Fruit fly (Drosophila melanogaster) whole organism, adult: ENCODE results near the gene shv.

Experiments
- CG11617 ChIP-seq: fragments of 200-800 bp; sonication (Bioruptor generic); optimal IDR thresholded peaks from 2 replicates; lab custom pipeline; 2017; ENCODE audit warnings: mild to moderate bottlenecking, missing biosample characterization, missing genetic modification reagents, missing genetic modification characterization
- CG12768 ChIP-seq: fragments of 200-800 bp; sonication (Bioruptor generic); optimal IDR thresholded peaks from 2 replicates; lab custom pipeline; 2017; ENCODE audit warnings: missing biosample characterization, missing genetic modification characterization, mild to moderate bottlenecking, moderate library complexity, missing genetic modification reagents
- CG14711 ChIP-seq: fragments of 200-800 bp; sonication (Bioruptor generic); optimal IDR thresholded peaks from 2 replicates; lab custom pipeline; 2018; ENCODE audit warnings: missing biosample characterization, mild to moderate bottlenecking, missing genetic modification characterization, moderate library complexity
- CG1620 ChIP-seq: fragments of 200-800 bp; sonication (Bioruptor generic); optimal IDR thresholded peaks from 2 replicates; lab custom pipeline; 2016; ENCODE audit warnings: missing biosample characterization, missing genetic modification characterization
- CG33017 ChIP-seq: fragments of 200-800 bp; sonication (Bioruptor generic); optimal IDR thresholded peaks from 2 replicates; lab custom pipeline; 2018; ENCODE audit warnings: missing biosample characterization, mild to moderate bottlenecking, missing genetic modification characterization, moderate library complexity
- CG5204 ChIP-seq: fragments of 200-800 bp; sonication (Bioruptor generic); optimal IDR thresholded peaks from 2 replicates; lab custom pipeline; 2016; ENCODE audit warnings: missing biosample characterization, missing genetic modification characterization
- CG7045 ChIP-seq: fragments of 200-800 bp; sonication (Bioruptor generic); optimal IDR thresholded peaks from 2 replicates; lab custom pipeline; 2017; ENCODE audit warnings: missing biosample characterization, mild to moderate bottlenecking, missing genetic modification characterization
- CG7101 ChIP-seq: fragments of 200-800 bp; sonication (Bioruptor generic); optimal IDR thresholded peaks from 2 replicates; lab custom pipeline; 2018; ENCODE audit warnings: missing biosample characterization, mild to moderate bottlenecking, missing genetic modification characterization, moderate library complexity
- Clk ChIP-seq: fragments of 200-800 bp; sonication (Bioruptor generic); optimal IDR thresholded peaks from 2 replicates; lab custom pipeline; 2017; ENCODE audit warnings: missing biosample characterization, missing genetic modification characterization
- Crg-1 ChIP-seq: fragments of 200-800 bp; sonication (Bioruptor generic); optimal IDR thresholded peaks from 2 replicates; lab custom pipeline; 2016; ENCODE audit warnings: missing biosample characterization, missing genetic modification characterization
- Hr96 ChIP-seq: fragments of 200-800 bp; sonication (Bioruptor generic); optimal IDR thresholded peaks from 2 replicates; lab custom pipeline; 2016; ENCODE audit warnings: missing biosample characterization, missing genetic modification characterization
- Mnt ChIP-seq: fragments of 200-800 bp; sonication (Bioruptor generic); optimal IDR thresholded peaks from 2 replicates; lab custom pipeline; 2016; ENCODE audit warnings: missing biosample characterization, mild to moderate bottlenecking, missing genetic modification characterization
- bab1 ChIP-seq: fragments of 200-800 bp; sonication (Bioruptor generic); optimal IDR thresholded peaks from 3 replicates; lab custom pipeline; 2019; ENCODE audit warnings: missing biosample characterization, mild to moderate bottlenecking, missing genetic modification characterization, moderate library complexity
- cic ChIP-seq: fragments of 200-800 bp; sonication (Bioruptor generic); optimal IDR thresholded peaks from 2 replicates; lab custom pipeline; 2017; ENCODE audit warnings: missing biosample characterization, mild to moderate bottlenecking, missing genetic modification characterization, moderate library complexity
- cnc ChIP-seq, 2 experiments: fragments of >200 bp; optimal IDR thresholded peaks; 2 replicates each; lab custom pipeline; 2017
- kay ChIP-seq: fragments of 200-800 bp; sonication (Bioruptor generic); peaks from one replicate; lab custom pipeline; 2016; ENCODE audit warnings: missing biosample characterization, missing genetic modification characterization, borderline replicate concordance
- ovo ChIP-seq: fragments of 200-800 bp; sonication (Bioruptor generic); optimal IDR thresholded peaks from 2 replicates; lab custom pipeline; 2016; ENCODE audit warnings: missing biosample characterization, missing genetic modification characterization
- pad ChIP-seq: fragments of 200-800 bp; sonication (Bioruptor generic); optimal IDR thresholded peaks from 3 replicates; lab custom pipeline; 2017; ENCODE audit warnings: missing biosample characterization, missing genetic modification characterization, mild to moderate bottlenecking, moderate library complexity, missing genetic modification reagents
- tj ChIP-seq: fragments of 200-800 bp; sonication (Bioruptor generic); optimal IDR thresholded peaks from 3 replicates; lab custom pipeline; 2017; ENCODE audit warnings: missing biosample characterization, mild to moderate bottlenecking, missing genetic modification characterization, moderate library complexity
- toe ChIP-seq: fragments of 200-800 bp; sonication (Bioruptor generic); optimal IDR thresholded peaks from 2 replicates; lab custom pipeline; 2016; ENCODE audit warnings: missing biosample characterization, missing genetic modification characterization

Gene shv

DNA sequence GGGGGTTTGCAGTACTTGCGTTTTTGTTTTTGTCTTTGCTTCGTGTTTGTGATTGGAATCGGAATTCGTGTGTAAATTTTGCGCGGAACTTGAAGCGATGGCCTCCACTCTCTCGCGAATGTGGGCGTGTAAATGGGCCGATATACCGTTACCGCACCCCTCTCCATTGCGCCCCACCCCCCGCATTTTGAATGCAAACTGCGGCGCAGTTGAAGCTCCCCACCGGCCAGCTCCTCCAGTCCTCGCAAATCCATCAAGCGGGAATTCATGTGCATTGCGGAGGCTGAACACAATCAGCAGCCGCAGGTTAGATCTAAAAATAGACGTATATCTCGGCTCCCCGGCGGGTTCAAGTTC is 28.5 kb downstream of the shv start:
- TF ChIP-seq ovo: peak; percentile 95
- TF ChIP-seq CG12768: no peak
- peak; percentile 43 for TF ChIP-seq cic (GFP tag; lab: Kevin White, UChicago)
- TF ChIP-seq CG33017: no peak

DNA sequence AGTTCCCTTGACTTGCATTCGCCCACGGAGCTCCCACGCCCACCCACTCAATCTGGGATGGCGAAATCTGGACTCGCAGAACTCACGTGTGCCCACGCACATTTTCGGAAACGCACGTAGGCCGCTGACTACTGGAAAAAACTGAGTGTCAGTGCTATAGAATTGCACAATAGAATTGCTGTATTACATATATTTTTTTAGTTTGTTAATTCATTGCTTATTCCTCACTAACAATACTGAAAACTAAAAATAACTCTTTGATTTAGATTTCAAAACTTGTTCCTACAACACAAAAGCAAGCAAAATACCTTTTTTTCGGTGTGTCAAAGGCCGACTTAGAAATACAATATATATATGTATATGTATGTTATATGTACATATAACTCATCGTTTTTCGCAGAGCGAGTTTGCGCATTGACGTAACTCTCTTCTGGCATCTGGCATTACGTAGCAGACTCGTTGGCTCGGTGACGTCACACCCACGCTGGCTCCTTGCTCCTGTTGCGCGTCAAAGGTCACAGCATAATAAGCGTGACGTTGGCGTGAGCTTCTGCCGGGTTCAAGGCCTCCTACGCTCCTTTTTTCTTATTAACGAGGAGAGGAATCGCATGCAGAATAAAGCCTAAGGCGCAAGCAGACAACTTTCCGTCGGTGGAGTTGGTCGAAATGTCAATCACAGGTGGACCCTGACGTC is 29.0 kb downstream of the shv start:
- TF ChIP-seq Hr96 (GFP tag; lab: Kevin White, UChicago) (peak; percentile 40), Clk (GFP tag; lab: Kevin White, UChicago) (no peak), toe (GFP tag; lab: Kevin White, UChicago) (peak; percentile 53), kay (GFP tag; lab: Kevin White, UChicago) (peak; percentile 51), CG11617 (GFP tag; lab: Kevin White, UChicago) (peak; percentile 55), CG33017 (peak; percentile 11), CG14711 (tag; lab: Kevin White, UChicago) (peak; percentile 45), ovo (no peak), Mnt (GFP tag; lab: Kevin White, UChicago) (no peak), cnc (optimal IDR thresholded peaks at IDR 0.05; lab: Kevin White, UChicago) (no peak), Crg-1 (no peak), CG12768 (no peak), CG5204 (peak; percentile 69), CG1620 (GFP tag; lab: Kevin White, UChicago) (no peak), cic (GFP tag; lab: Kevin White, UChicago) (no peak), CG7101 (peak; percentile 48), pad (GFP tag; lab: Kevin White, UChicago) (no peak), CG7045 (GFP tag; lab: Kevin White, UChicago) (peak; percentile 80)

DNA sequence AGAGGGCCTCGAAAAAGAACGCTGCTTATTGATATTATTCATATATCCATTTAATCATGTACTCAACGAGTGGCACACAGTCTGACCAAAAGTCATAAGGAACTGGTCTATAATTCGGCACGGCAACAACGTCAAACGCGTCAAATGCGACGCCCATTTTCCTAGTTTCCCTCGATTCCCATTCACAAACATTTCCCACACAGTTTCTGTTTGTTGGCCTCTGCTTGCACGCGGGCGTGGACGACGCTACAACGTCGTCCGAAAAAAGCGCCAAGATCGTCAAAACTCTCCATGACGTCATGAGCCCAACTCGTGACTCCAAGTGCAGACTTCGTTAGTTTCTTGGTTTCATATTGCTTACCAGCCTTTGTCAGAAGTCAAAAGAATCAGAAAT is 29.5 kb downstream of the shv start:
- TF ChIP-seq tj: peak; percentile 71
- no peak for TF ChIP-seq CG1620 (GFP tag; lab: Kevin White, UChicago)
- peak; percentile 24 for TF ChIP-seq Crg-1
- TF ChIP-seq CG5204: no peak
- TF ChIP-seq pad (GFP tag; lab: Kevin White, UChicago): no peak

DNA sequence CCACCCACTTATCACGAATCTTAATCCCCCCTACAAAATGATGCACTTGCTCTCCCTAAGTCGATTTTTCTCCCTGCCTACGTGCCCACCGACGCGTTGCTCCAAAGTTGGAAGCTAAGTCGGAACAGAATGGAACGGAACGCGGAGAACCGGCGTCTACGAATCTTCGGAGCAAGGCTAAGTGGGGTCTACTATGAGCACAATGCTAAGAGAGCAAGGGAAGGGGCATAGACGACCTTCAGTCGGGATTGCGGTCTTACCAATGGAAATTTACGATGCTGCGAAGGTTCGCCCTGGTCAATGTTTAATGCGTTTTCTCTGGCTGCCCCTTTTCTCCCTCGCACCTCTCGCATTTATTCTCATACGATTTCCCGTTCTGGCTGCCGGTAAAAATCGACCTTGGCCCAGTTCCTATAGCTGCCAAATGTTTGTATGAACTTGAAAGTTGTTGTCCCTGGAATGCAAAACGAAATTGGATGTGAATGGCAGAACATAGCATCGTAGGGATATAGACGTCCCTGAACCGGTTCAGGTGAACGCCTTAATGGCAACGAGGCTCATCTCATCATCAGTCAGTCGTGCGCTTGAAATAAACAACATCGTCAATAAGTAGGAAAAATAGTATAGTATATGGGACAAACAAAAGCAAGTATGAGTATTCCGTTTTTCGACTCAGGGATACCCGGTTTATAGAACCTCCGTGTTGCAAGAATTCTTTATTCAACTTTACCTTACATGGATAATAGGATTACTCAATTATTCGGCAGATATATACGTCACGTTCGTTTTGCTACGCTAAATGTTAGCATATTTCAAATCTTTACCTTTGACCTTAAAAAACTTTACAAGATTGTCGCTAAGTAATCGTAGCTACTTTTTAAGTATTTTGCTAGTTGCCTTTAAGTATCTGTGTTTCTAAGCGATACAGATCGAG is 30.7 kb downstream of the shv start:
- TF ChIP-seq pad (GFP tag; lab: Kevin White, UChicago) (no peak), kay (GFP tag; lab: Kevin White, UChicago) (no peak), CG5204 (no peak), toe (GFP tag; lab: Kevin White, UChicago) (no peak), CG33017 (no peak), bab1 (GFP tag; lab: Kevin White, UChicago) (no peak), cic (GFP tag; lab: Kevin White, UChicago) (no peak), cnc (optimal IDR thresholded peaks at IDR 0.05; lab: Kevin White, UChicago) (no peak), CG7045 (GFP tag; lab: Kevin White, UChicago) (no peak), CG12768 (no peak), tj (no peak), Clk (GFP tag; lab: Kevin White, UChicago) (no peak), ovo (no peak), CG14711 (tag; lab: Kevin White, UChicago) (no peak)

DNA sequence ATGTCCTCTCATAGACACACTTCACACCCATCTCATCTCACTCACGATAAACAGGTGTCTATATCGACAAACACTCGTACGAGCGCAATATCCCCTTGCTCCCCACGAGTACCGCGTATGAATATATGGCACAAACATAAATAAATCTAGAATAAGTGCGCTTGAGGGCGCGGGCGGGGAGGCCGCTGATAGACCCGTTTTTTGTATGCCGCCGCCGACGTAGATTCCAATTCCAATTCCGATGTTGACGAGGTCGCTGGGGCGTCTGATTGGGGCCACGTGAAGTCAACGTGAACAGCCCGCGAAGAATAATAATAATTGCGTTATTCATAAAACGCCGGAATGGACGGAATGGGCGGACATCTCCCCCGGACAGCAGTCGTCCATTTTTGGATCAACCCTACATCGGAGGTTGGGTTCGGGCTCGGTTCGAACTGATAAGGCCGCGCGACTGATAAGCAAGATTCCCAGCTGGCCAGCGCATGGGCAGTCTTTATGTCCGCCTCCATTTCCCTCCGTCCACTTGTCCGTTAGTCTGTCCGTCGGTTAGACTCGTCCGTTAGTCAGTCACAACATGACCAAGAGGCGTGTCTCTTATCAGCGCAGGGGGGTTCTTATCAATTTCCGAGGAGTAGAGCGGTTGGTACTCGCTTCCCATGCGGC is 31.5 kb downstream of the shv start:
- TF ChIP-seq Mnt (GFP tag; lab: Kevin White, UChicago) (peak; percentile 83), Clk (GFP tag; lab: Kevin White, UChicago) (no peak), pad (GFP tag; lab: Kevin White, UChicago) (peak; percentile 26), tj (peak; percentile 17), kay (GFP tag; lab: Kevin White, UChicago) (peak; percentile 92), CG12768 (peak; percentile 71), CG14711 (tag; lab: Kevin White, UChicago) (no peak), cnc (optimal IDR thresholded peaks at IDR 0.05; lab: Kevin White, UChicago) (no peak), ovo (peak; percentile 32), CG7045 (GFP tag; lab: Kevin White, UChicago) (peak; percentile 26), cic (GFP tag; lab: Kevin White, UChicago) (peak; percentile 97)

DNA sequence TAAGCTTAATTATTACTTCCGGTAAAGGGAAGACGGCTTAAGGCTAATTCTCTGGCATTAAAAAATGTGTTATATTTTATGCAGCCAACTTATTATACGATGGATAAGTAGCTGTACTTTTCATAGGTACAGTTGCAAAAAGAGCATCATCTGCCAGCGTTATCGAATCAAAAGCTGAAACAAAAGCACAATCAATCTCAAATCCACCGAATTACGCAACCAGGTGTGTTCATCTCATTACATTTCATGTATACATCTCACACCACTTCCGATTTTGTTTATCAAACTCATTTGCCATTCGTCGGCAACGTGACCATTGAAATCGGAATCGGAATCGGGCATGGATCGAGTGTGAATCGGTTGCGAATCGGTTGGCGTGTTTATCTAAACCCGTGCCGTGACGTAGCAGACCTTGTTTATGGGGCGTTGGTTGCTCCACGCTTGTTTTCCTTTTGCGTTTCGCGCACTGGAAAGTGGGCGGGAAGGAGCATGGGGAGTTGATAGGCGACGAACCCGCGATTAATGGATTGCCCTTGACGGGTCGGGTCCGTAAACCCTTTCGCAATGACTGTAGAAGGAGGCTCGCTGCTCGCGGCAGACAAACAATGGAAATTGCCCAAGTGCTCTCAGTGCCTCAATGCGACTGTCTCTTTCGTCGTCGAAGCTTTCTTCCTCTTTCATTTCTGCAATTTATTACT is 32.4 kb downstream of the shv start:
- no peak for TF ChIP-seq CG1620 (GFP tag; lab: Kevin White, UChicago)
- TF ChIP-seq CG33017: no peak
- peak; percentile 68 for TF ChIP-seq toe (GFP tag; lab: Kevin White, UChicago)
- TF ChIP-seq ovo: no peak
